Fruit fly (Drosophila melanogaster) whole organism, embryonic: ENCODE data around the gene CG5973.

ENCODE experiments used
- CG1024 ChIP-seq: fragments of 200-800 bp; sonication (Bioruptor generic); IDR thresholded peaks from 2 replicates; pipeline ENCODE4 v1.3.6; 2022; ENCODE audit warnings: missing biosample characterization, missing genetic modification characterization
- CG10565 ChIP-seq: fragments of 200-800 bp; sonication (Bioruptor generic); optimal IDR thresholded peaks from 3 replicates; lab custom pipeline; 2016; ENCODE audit warnings: missing biosample characterization, mild to moderate bottlenecking, missing genetic modification characterization
- CG10654 ChIP-seq: fragments of 200-800 bp; sonication (Bioruptor generic); optimal IDR thresholded peaks from 2 replicates; lab custom pipeline; 2016; ENCODE audit warnings: missing biosample characterization, missing genetic modification characterization
- CG12155 ChIP-seq: fragments of 200-800 bp; sonication (Bioruptor generic); optimal IDR thresholded peaks from 3 replicates; lab custom pipeline; 2016; ENCODE audit warnings: missing biosample characterization, missing genetic modification characterization
- CG12219 ChIP-seq: fragments of 200-800 bp; sonication (Bioruptor generic); optimal IDR thresholded peaks from 3 replicates; lab custom pipeline; 2018; ENCODE audit warnings: missing biosample characterization, mild to moderate bottlenecking, missing genetic modification characterization
- CG1529 ChIP-seq: fragments of 200-800 bp; sonication (Bioruptor generic); optimal IDR thresholded peaks from 3 replicates; lab custom pipeline; 2018; ENCODE audit warnings: missing biosample characterization, missing genetic modification characterization
- CG15696 ChIP-seq: fragments of 200-800 bp; sonication (Bioruptor generic); optimal IDR thresholded peaks from 2 replicates; lab custom pipeline; 2019; ENCODE audit warnings: missing biosample characterization, mild to moderate bottlenecking, missing genetic modification characterization, moderate library complexity
- CG18262 ChIP-seq: fragments of 200-800 bp; optimal IDR thresholded peaks from 3 replicates; lab custom pipeline; 2019; ENCODE audit warnings: missing biosample characterization, mild to moderate bottlenecking, missing genetic modification characterization, moderate library complexity
- CG30403 ChIP-seq: fragments of 200-800 bp; sonication (Bioruptor generic); optimal IDR thresholded peaks from 3 replicates; lab custom pipeline; 2016; ENCODE audit warnings: missing biosample characterization, missing genetic modification characterization
- CG30431 ChIP-seq: fragments of 200-800 bp; sonication (Bioruptor generic); optimal IDR thresholded peaks from 2 replicates; lab custom pipeline; 2017; ENCODE audit warnings: missing biosample characterization, missing genetic modification characterization
- CG31365 ChIP-seq: fragments of 200-800 bp; sonication (Bioruptor generic); optimal IDR thresholded peaks from 2 replicates; lab custom pipeline; 2018; ENCODE audit warnings: missing biosample characterization, mild to moderate bottlenecking, missing genetic modification characterization
- CG33557 ChIP-seq: fragments of 200-800 bp; sonication (Bioruptor generic); optimal IDR thresholded peaks from 2 replicates; lab custom pipeline; 2019; ENCODE audit warnings: missing biosample characterization, mild to moderate bottlenecking, missing genetic modification characterization, moderate library complexity
- CG3847 ChIP-seq: fragments of 200-800 bp; sonication (Bioruptor generic); IDR thresholded peaks from 2 replicates; pipeline ENCODE4 v1.3.6; 2022; ENCODE audit warnings: missing biosample characterization, missing genetic modification characterization
- CG6683 ChIP-seq: fragments of 200-800 bp; sonication (Bioruptor generic); optimal IDR thresholded peaks from 2 replicates; lab custom pipeline; 2017; ENCODE audit warnings: missing biosample characterization, mild to moderate bottlenecking, missing genetic modification characterization, missing genetic modification reagents
- CG6791 ChIP-seq: fragments of 200-800 bp; sonication (Bioruptor generic); IDR thresholded peaks from 3 replicates; pipeline ENCODE4 v1.3.6; 2022; ENCODE audit warnings: missing biosample characterization, missing genetic modification characterization; ENCODE audit not compliant: partially characterized antibody
- CG7372 ChIP-seq: fragments of 200-800 bp; sonication (Bioruptor generic); IDR thresholded peaks from 2 replicates; pipeline ENCODE4 v1.3.6; 2022; ENCODE audit warnings: missing biosample characterization, missing genetic modification characterization
- CG7839 ChIP-seq: fragments of 200-800 bp; sonication (Bioruptor generic); optimal IDR thresholded peaks from 3 replicates; lab custom pipeline; 2018; ENCODE audit warnings: missing biosample characterization, mild to moderate bottlenecking, missing genetic modification characterization, moderate library complexity
- CG9609 ChIP-seq: fragments of 200-800 bp; sonication (Bioruptor generic); optimal IDR thresholded peaks from 3 replicates; lab custom pipeline; 2016; ENCODE audit warnings: missing biosample characterization, missing genetic modification characterization
- Dref ChIP-seq: fragments of 200-800 bp; sonication (Bioruptor generic); IDR thresholded peaks from 2 replicates; pipeline ENCODE4 v1.3.6; 2022; ENCODE audit warnings: missing biosample characterization, missing genetic modification characterization
- HLHmδ ChIP-seq: fragments of 200-800 bp; sonication (Bioruptor generic); optimal IDR thresholded peaks from 2 replicates; lab custom pipeline; 2018; ENCODE audit warnings: missing biosample characterization, mild to moderate bottlenecking, missing genetic modification characterization, moderate library complexity
- HmgD ChIP-seq: fragments of 200-800 bp; sonication (Bioruptor generic); optimal IDR thresholded peaks from 3 replicates; lab custom pipeline; 2016; ENCODE audit warnings: missing biosample characterization, missing genetic modification characterization
- Hr3 ChIP-seq: fragments of 200-800 bp; sonication (Bioruptor generic); optimal IDR thresholded peaks from 3 replicates; lab custom pipeline; 2016; ENCODE audit warnings: missing biosample characterization, missing genetic modification characterization
- Hsf ChIP-seq: fragments of 200-800 bp; sonication (Bioruptor generic); optimal IDR thresholded peaks from 3 replicates; lab custom pipeline; 2016; ENCODE audit warnings: missing biosample characterization, missing genetic modification characterization
- Lhr ChIP-seq: fragments of 200-800 bp; sonication (Bioruptor generic); optimal IDR thresholded peaks from 3 replicates; lab custom pipeline; 2017; ENCODE audit warnings: mild to moderate bottlenecking, missing biosample characterization, missing genetic modification reagents, missing genetic modification characterization
- MESR4 ChIP-seq: fragments of 200-800 bp; sonication (Bioruptor generic); optimal IDR thresholded peaks from 2 replicates; lab custom pipeline; 2018; ENCODE audit warnings: missing biosample characterization, mild to moderate bottlenecking, missing genetic modification characterization, moderate library complexity
- NK7.1 ChIP-seq: fragments of 200-800 bp; sonication (Bioruptor generic); optimal IDR thresholded peaks from 3 replicates; lab custom pipeline; 2016; ENCODE audit warnings: missing biosample characterization, missing genetic modification characterization
- Oaz ChIP-seq: fragments of 200-800 bp; sonication (Bioruptor generic); IDR thresholded peaks from 2 replicates; pipeline ENCODE4 v1.3.6; 2022; ENCODE audit warnings: missing biosample characterization, missing genetic modification characterization
- Sin3A ChIP-seq: fragments of >200 bp; optimal IDR thresholded peaks from 2 replicates; lab custom pipeline; 2018
- YL-1 ChIP-seq: fragments of 200-800 bp; sonication (Bioruptor generic); optimal IDR thresholded peaks from 3 replicates; lab custom pipeline; 2017; ENCODE audit warnings: missing biosample characterization, mild to moderate bottlenecking, missing genetic modification characterization
- ase ChIP-seq: fragments of 200-800 bp; sonication (Bioruptor generic); IDR thresholded peaks from 3 replicates; pipeline ENCODE4 v1.3.6; 2022; ENCODE audit warnings: missing biosample characterization, missing genetic modification characterization
- bab2 ChIP-seq: fragments of 200-800 bp; sonication (Bioruptor generic); optimal IDR thresholded peaks from 2 replicates; lab custom pipeline; 2016; ENCODE audit warnings: missing biosample characterization, missing genetic modification characterization
- bigmax ChIP-seq: fragments of 200-800 bp; sonication (Bioruptor generic); optimal IDR thresholded peaks from 2 replicates; lab custom pipeline; 2018; ENCODE audit warnings: missing biosample characterization, mild to moderate bottlenecking, missing genetic modification characterization
- br ChIP-seq: fragments of >200 bp; optimal IDR thresholded peaks from 2 replicates; lab custom pipeline; 2017
- dan ChIP-seq: fragments of 200-800 bp; sonication (Bioruptor generic); IDR thresholded peaks from 2 replicates; pipeline ENCODE4 v1.3.6; 2022; ENCODE audit warnings: missing biosample characterization, missing genetic modification characterization
- danr ChIP-seq: fragments of 200-800 bp; sonication (Bioruptor generic); IDR thresholded peaks from 2 replicates; pipeline ENCODE4 v1.3.6; 2022; ENCODE audit warnings: missing biosample characterization, missing genetic modification characterization
- en ChIP-seq: fragments of 200-800 bp; sonication (Bioruptor generic); optimal IDR thresholded peaks from 2 replicates; lab custom pipeline; 2016; ENCODE audit warnings: missing biosample characterization, missing genetic modification characterization
- klu ChIP-seq: fragments of 200-800 bp; sonication (Bioruptor generic); IDR thresholded peaks from 2 replicates; pipeline ENCODE4 v1.3.6; 2022; ENCODE audit warnings: missing biosample characterization, missing genetic modification characterization
- lov ChIP-seq, 2 experiments: fragments of 200-800 bp in 1 of 2; fragments of >200 bp in 1 of 2; sonication (Bioruptor generic) in 1 of 2; IDR thresholded peaks in 1 of 2; optimal IDR thresholded peaks in 1 of 2; 2 replicates in 1 of 2; 3 replicates in 1 of 2; pipeline versions ENCODE4 v1.3.6 to Lab custom; 2017 to 2022; ENCODE audit warnings: missing biosample characterization in 1 of 2, missing genetic modification characterization in 1 of 2
- nerfin-1 ChIP-seq: fragments of 200-800 bp; sonication (Bioruptor generic); optimal IDR thresholded peaks from 3 replicates; lab custom pipeline; 2019; ENCODE audit warnings: missing biosample characterization, mild to moderate bottlenecking, missing genetic modification characterization, moderate library complexity
- nom ChIP-seq: fragments of 200-800 bp; sonication (Bioruptor generic); optimal IDR thresholded peaks from 2 replicates; lab custom pipeline; 2017; ENCODE audit warnings: missing biosample characterization, missing genetic modification characterization, mild to moderate bottlenecking, moderate library complexity, missing genetic modification reagents
- odd ChIP-seq: fragments of 200-800 bp; sonication (Bioruptor generic); optimal IDR thresholded peaks from 2 replicates; lab custom pipeline; 2017; ENCODE audit warnings: missing biosample characterization, mild to moderate bottlenecking, missing genetic modification characterization
- p53 ChIP-seq: fragments of 200-800 bp; sonication (Bioruptor generic); optimal IDR thresholded peaks from 2 replicates; lab custom pipeline; 2016; ENCODE audit warnings: missing biosample characterization, missing genetic modification characterization
- pan ChIP-seq, 4 experiments: fragments of >200 bp in 3 of 4; fragments of 200-800 bp in 1 of 4; sonication (Bioruptor generic) in 1 of 4; optimal IDR thresholded peaks in 3 of 4; IDR thresholded peaks in 1 of 4; 2 replicates each; pipeline versions ENCODE4 v1.3.6 to Lab custom; 2017 to 2022; ENCODE audit warnings: missing biosample characterization in 2 of 4, missing genetic modification characterization in 2 of 4, mixed read lengths in 1 of 4
- pho ChIP-seq: fragments of 200-800 bp; sonication (Bioruptor generic); optimal IDR thresholded peaks from 2 replicates; lab custom pipeline; 2016; ENCODE audit warnings: missing biosample characterization, missing genetic modification characterization
- phol ChIP-seq: fragments of 200-800 bp; sonication (Bioruptor generic); optimal IDR thresholded peaks from 3 replicates; lab custom pipeline; 2018; ENCODE audit warnings: missing biosample characterization, mild to moderate bottlenecking, missing genetic modification characterization, moderate library complexity
- salm ChIP-seq: fragments of 200-800 bp; sonication (Bioruptor generic); optimal IDR thresholded peaks from 2 replicates; lab custom pipeline; 2018; ENCODE audit warnings: missing biosample characterization, mild to moderate bottlenecking, missing genetic modification characterization
- schlank ChIP-seq: fragments of 200-800 bp; sonication (Bioruptor generic); optimal IDR thresholded peaks from 2 replicates; lab custom pipeline; 2018; ENCODE audit warnings: missing biosample characterization, mild to moderate bottlenecking, missing genetic modification characterization
- sna ChIP-seq: fragments of 200-800 bp; sonication (Bioruptor generic); IDR thresholded peaks from 2 replicates; pipeline ENCODE4 v1.3.6; 2022; ENCODE audit warnings: missing biosample characterization, missing genetic modification characterization; ENCODE audit not compliant: partially characterized antibody
- tin ChIP-seq: fragments of 200-800 bp; sonication (Bioruptor generic); optimal IDR thresholded peaks from 3 replicates; lab custom pipeline; 2016; ENCODE audit warnings: missing biosample characterization, missing genetic modification characterization
- tna ChIP-seq: fragments of 200-800 bp; sonication (Bioruptor generic); IDR thresholded peaks from 2 replicates; pipeline ENCODE4 v1.3.6; 2022; ENCODE audit warnings: missing biosample characterization, missing genetic modification characterization; ENCODE audit not compliant: partially characterized antibody

Gene CG5973

DNA sequence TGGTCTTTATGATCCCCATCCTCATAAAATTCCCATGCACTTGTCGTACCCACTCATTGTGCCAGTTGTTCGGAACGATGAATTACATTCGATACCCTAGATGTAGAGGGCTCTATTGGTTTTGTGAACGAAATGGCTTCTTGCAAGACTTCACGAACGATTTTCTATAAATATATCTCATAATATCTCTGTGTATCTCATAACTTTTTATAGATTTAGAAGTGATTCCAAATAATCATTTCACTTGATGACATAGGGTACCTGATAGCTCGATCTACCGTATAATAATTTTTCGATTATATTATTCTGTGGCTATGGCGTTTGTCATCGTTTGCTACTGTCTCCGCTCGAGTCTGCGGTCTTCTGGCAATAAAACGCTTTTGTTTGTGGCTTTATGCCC lies 40.3 kb upstream of the CG5973 start (continued):
- TF ChIP-seq CG12219 (GFP tag; lab: Kevin White, UChicago) = peak; percentile 65
- TF ChIP-seq Hsf (GFP tag; lab: Kevin White, UChicago) = peak; percentile 41
- TF ChIP-seq NK7.1 (GFP tag; lab: Kevin White, UChicago) = peak; percentile 23
- TF ChIP-seq tin = peak; percentile 51
- no peak for TF ChIP-seq Sin3A (lab: Kevin White, UChicago)
- peak; percentile 53 for TF ChIP-seq phol (tag; lab: Kevin White, UChicago)
- peak; percentile 55 for TF ChIP-seq CG18262 (tag; lab: Kevin White, UChicago)
- peak; percentile 33 for TF ChIP-seq CG6683
- TF ChIP-seq Hr3 (GFP tag; lab: Kevin White, UChicago) = peak; percentile 59
- no peak for TF ChIP-seq Dref
- TF ChIP-seq CG1529 (GFP tag; lab: Kevin White, UChicago) = peak; percentile 13
- TF ChIP-seq CG12155 (GFP tag; lab: Kevin White, UChicago) = peak; percentile 42
- peak; percentile 53; the same call in 1 of the 2 replicates for TF ChIP-seq CG3847 (GFP tag; lab: Robert Waterston, UW)
- peak; percentile 18 for TF ChIP-seq odd (GFP tag; lab: Kevin White, UChicago)
- no peak for TF ChIP-seq pan (optimal IDR thresholded peaks at IDR 0.05; lab: Kevin White, UChicago)
- peak in 1 of 2 experiments; percentile 88 for TF ChIP-seq pan (GFP tag; optimal IDR thresholded peaks at IDR 0.05 in 1 of 2, IDR thresholded peaks at IDR 0.05 in 1 of 2)
- no peak for TF ChIP-seq sna
- TF ChIP-seq HmgD (GFP tag; lab: Kevin White, UChicago) = no peak
- TF ChIP-seq nerfin-1 = no peak
- TF ChIP-seq CG33557 (GFP tag; lab: Kevin White, UChicago) = no peak
- peak; percentile 18 for TF ChIP-seq CG31365 (tag; lab: Kevin White, UChicago)
- TF ChIP-seq schlank (tag; lab: Kevin White, UChicago) = no peak
- no peak for TF ChIP-seq CG15696 (tag; lab: Kevin White, UChicago)
- no peak for TF ChIP-seq p53 (GFP tag; lab: Kevin White, UChicago)
- TF ChIP-seq tna = no peak
- TF ChIP-seq lov (optimal IDR thresholded peaks at IDR 0.05; lab: Kevin White, UChicago) = no peak
- no peak for TF ChIP-seq lov (GFP tag; IDR thresholded peaks at IDR 0.05; lab: Robert Waterston, UW)
- TF ChIP-seq CG7839 (tag; lab: Kevin White, UChicago) = peak; percentile 74
- TF ChIP-seq CG6791 (GFP tag; lab: Robert Waterston, UW) = no peak
- TF ChIP-seq CG9609 (GFP tag; lab: Kevin White, UChicago) = no peak
- TF ChIP-seq CG30403 (GFP tag; lab: Kevin White, UChicago) = peak; percentile 69
- peak; percentile 27 for TF ChIP-seq pho (GFP tag; lab: Kevin White, UChicago)
- TF ChIP-seq CG1024 (GFP tag; lab: Robert Waterston, UW) = peak; percentile 58
- peak; percentile 58; the same call in 1 of the 2 replicates for TF ChIP-seq klu
- peak; percentile 41 for TF ChIP-seq CG10654 (GFP tag; lab: Kevin White, UChicago)
- TF ChIP-seq salm (tag; lab: Kevin White, UChicago) = peak; percentile 25
- no peak for TF ChIP-seq bigmax
- no peak for TF ChIP-seq CG10565
- no peak for TF ChIP-seq Lhr (GFP tag; lab: Kevin White, UChicago)
- TF ChIP-seq ase (GFP tag; lab: Robert Waterston, UW) = peak; percentile 73; the same call in 1 of the 3 replicates
- peak; percentile 5 for TF ChIP-seq CG30431
- 0 out of 2 replicates have a peak, but pooled peaks have one; percentile 41 for TF ChIP-seq Oaz
- no peak for TF ChIP-seq HLHmδ (GFP tag; lab: Kevin White, UChicago)
- TF ChIP-seq bab2 (GFP tag; lab: Kevin White, UChicago) = peak; percentile 3
- TF ChIP-seq YL-1 (GFP tag; lab: Kevin White, UChicago) = no peak
- TF ChIP-seq CG7372 = peak; percentile 64
- TF ChIP-seq danr (GFP tag; lab: Robert Waterston, UW) = peak; percentile 51; the same call in 1 of the 2 replicates
- no peak for TF ChIP-seq nom (GFP tag; lab: Kevin White, UChicago)
- TF ChIP-seq br (lab: Kevin White, UChicago) = no peak
- TF ChIP-seq dan (GFP tag; lab: Robert Waterston, UW) = no peak
- no peak for TF ChIP-seq MESR4 (GFP tag; lab: Kevin White, UChicago)
- TF ChIP-seq en (GFP tag; lab: Kevin White, UChicago) = peak; percentile 29
